Fruit fly (Drosophila melanogaster): ENCODE measurements around the gene mRpL24.

mRpL24 gene

DNA sequence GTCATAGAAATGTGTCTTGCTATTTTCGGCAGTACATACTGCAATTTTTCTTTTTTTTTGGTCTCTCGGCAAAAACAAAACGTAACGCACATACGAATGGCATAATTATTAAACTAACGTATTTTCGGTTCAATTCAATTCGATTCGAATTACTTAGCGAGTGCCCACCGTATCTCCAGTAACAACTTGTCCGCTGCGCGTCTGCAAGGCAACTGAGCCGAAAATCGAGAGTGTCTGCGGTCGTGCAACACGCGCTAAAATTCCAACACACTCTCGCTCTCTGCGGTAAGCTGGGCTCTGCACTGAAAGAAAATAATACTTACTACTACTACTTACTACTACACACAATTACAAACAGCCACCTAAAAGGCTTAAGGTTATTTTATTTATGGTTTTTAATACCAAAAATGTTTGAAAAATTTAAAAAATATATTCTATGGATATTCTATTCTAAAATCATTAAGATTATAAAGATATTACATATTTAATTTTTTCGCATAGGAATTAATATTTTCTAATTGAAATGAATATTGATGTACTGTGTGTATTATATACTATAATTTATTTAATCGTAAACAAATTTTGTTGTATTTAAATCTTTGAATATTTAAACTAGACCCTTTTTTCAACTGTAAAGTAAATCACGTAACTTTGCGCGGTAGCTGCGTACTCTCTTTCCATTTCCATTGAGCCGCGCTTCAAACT lies 38.5 kb downstream of the mRpL24 start, which contains the start of gene snsl (continued):
- TF ChIP-seq Met (GFP tag; optimal IDR thresholded peaks at IDR 0.05): peak; percentile 12
- peak; percentile 83 for TF ChIP-seq CG32006 (GFP tag; optimal IDR thresholded peaks at IDR 0.05)
- peak; percentile 82 for TF ChIP-seq CG15336 (GFP tag; IDR thresholded peaks at IDR 0.05)
- TF ChIP-seq CG6808 (GFP tag; optimal IDR thresholded peaks at IDR 0.05): peak; percentile 80
- peak; percentile 82 for TF ChIP-seq CG8632 (GFP tag; optimal IDR thresholded peaks at IDR 0.05)
- peak; percentile 28 for TF ChIP-seq CG10669 (GFP tag; optimal IDR thresholded peaks at IDR 0.05)
- peak; percentile 67 for TF ChIP-seq OdsH (GFP tag; optimal IDR thresholded peaks at IDR 0.05)
- TF ChIP-seq dsx (GFP tag; optimal IDR thresholded peaks at IDR 0.05; ENCODE audit: poor library complexity, severe bottlenecking): peak; percentile 72
- peak; percentile 82 for TF ChIP-seq CG8119 (GFP tag; IDR thresholded peaks at IDR 0.05)
- peak; percentile 6 for TF ChIP-seq CG1621 (tag; optimal IDR thresholded peaks at IDR 0.05)
- TF ChIP-seq Ets96B (tag; optimal IDR thresholded peaks at IDR 0.05): peak; percentile 70
- peak; percentile 69 for TF ChIP-seq svp (GFP tag)
- TF ChIP-seq CG9139 (GFP tag; optimal IDR thresholded peaks at IDR 0.05): peak; percentile 69
- no peak for TF ChIP-seq Hr38 (GFP tag; optimal IDR thresholded peaks at IDR 0.05)
- peak; percentile 68 for TF ChIP-seq achi (GFP tag; optimal IDR thresholded peaks at IDR 0.05)
- peak; percentile 74 for TF ChIP-seq CG10631 (GFP tag; optimal IDR thresholded peaks at IDR 0.05)
- peak; percentile 35 for TF ChIP-seq CG11762 (GFP tag; optimal IDR thresholded peaks at IDR 0.05; ENCODE audit: insufficient read depth)
- peak; percentile 80 for TF ChIP-seq CG3032 (tag; optimal IDR thresholded peaks at IDR 0.05)
- peak; percentile 63 for TF ChIP-seq Lpt (GFP tag; optimal IDR thresholded peaks at IDR 0.05)
- peak; percentile 65 for TF ChIP-seq net (GFP tag; optimal IDR thresholded peaks at IDR 0.05)
- TF ChIP-seq CG6163 (GFP tag; IDR thresholded peaks at IDR 0.05): peak; percentile 42; the same call in 1 of the 3 replicates
- TF ChIP-seq dac (GFP tag; optimal IDR thresholded peaks at IDR 0.05): peak; percentile 21
- peak; percentile 37 for TF ChIP-seq Hr39 (GFP tag; optimal IDR thresholded peaks at IDR 0.05)
- peak; percentile 11 for TF ChIP-seq CG11902 (GFP tag; optimal IDR thresholded peaks at IDR 0.05)
- peak; percentile 78 for TF ChIP-seq Blimp-1 (GFP tag; optimal IDR thresholded peaks at IDR 0.05)
- peak; percentile 69 for TF ChIP-seq spab (GFP tag; optimal IDR thresholded peaks at IDR 0.05)
- peak; percentile 39 for TF ChIP-seq fd59A (GFP tag; optimal IDR thresholded peaks at IDR 0.05)
- peak; percentile 45 for TF ChIP-seq CG4318 (GFP tag; optimal IDR thresholded peaks at IDR 0.05)
- TF ChIP-seq eg (GFP tag; IDR thresholded peaks at IDR 0.05): peak; percentile 62; the same call in 2 of the 3 replicates
- peak; percentile 65 for TF ChIP-seq acj6 (GFP tag; optimal IDR thresholded peaks at IDR 0.05)
- peak; percentile 66 for TF ChIP-seq CG3919 (GFP tag; optimal IDR thresholded peaks at IDR 0.05)
- TF ChIP-seq CG11294 (GFP tag; IDR thresholded peaks at IDR 0.05): no peak
- TF ChIP-seq CG6854 (GFP tag; optimal IDR thresholded peaks at IDR 0.05): no peak
- peak; percentile 68 for TF ChIP-seq CG6792 (GFP tag; optimal IDR thresholded peaks at IDR 0.05)
- peak; percentile 66 to 78 for TF ChIP-seq ss (GFP tag; optimal IDR thresholded peaks at IDR 0.05)
- TF ChIP-seq Gug (GFP tag; IDR thresholded peaks at IDR 0.05): no peak
- TF ChIP-seq Sox14 (GFP tag; optimal IDR thresholded peaks at IDR 0.05): no peak

DNA sequence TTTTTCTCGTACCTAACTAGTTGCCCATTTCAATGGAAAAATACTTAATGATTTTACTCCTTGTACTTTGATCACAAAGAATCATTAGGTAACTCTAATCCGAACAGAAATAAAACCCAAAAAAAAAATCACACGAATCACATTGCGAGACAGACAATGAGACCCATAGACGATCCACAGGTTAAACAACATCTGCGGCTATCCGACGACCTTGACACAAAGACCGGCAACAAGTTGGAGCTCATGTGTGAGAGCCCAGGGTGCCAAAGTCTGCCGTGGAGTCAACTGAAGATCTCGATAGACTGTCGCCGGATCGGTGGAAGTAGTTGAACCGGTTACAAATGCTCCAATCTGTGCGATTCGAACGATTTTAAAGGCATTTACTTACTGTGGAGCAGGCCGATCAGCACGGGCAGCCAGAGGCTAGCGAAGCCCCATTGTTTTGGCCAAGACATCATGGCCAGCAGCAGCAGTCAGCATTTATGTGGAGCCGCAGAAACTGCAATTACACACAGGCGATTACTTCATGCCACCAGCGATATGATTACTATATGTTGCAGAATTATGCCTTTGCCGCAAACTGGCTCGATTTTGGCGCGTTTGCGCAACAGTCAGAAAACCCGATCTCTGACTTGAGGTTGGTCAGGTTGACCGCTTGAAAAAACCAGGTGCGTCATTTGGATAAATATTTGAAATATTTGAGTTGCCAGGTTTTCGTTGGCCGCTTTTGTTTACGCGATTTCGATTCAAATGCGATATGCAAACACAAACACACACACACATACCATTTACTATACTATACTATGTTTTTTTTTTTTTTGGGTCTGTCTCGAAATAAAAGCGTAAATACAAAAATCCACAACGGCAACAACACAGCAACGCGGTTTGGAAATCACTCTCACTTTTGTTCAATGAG lies 39.5 kb downstream of the mRpL24 start:
- TF ChIP-seq fkh (GFP tag; optimal IDR thresholded peaks at IDR 0.05) (peak; percentile 61), CG8632 (GFP tag; optimal IDR thresholded peaks at IDR 0.05) (no peak), CG7368 (GFP tag; optimal IDR thresholded peaks at IDR 0.05) (no peak), lz (GFP tag; optimal IDR thresholded peaks at IDR 0.05) (no peak), Eip75B (GFP tag; optimal IDR thresholded peaks at IDR 0.05) (no peak), Blimp-1 (GFP tag; optimal IDR thresholded peaks at IDR 0.05) (no peak), esn (GFP tag; optimal IDR thresholded peaks at IDR 0.05) (no peak), svp (GFP tag) (no peak), Eip93F (GFP tag; optimal IDR thresholded peaks at IDR 0.05) (no peak), CG1621 (tag; optimal IDR thresholded peaks at IDR 0.05) (peak; percentile 55), CG31627 (GFP tag; optimal IDR thresholded peaks at IDR 0.05) (no peak), CG10669 (GFP tag; optimal IDR thresholded peaks at IDR 0.05) (no peak), CG6808 (GFP tag; optimal IDR thresholded peaks at IDR 0.05) (peak; percentile 98), OdsH (GFP tag; optimal IDR thresholded peaks at IDR 0.05) (no peak), CG15336 (GFP tag; IDR thresholded peaks at IDR 0.05) (no peak), Hr39 (GFP tag; optimal IDR thresholded peaks at IDR 0.05) (no peak), Lpt (GFP tag; optimal IDR thresholded peaks at IDR 0.05) (no peak), Hr4 (GFP tag; optimal IDR thresholded peaks at IDR 0.05) (no peak), Smox (GFP tag; optimal IDR thresholded peaks at IDR 0.05) (no peak), fd59A (GFP tag; optimal IDR thresholded peaks at IDR 0.05) (no peak), vri (GFP tag; optimal IDR thresholded peaks at IDR 0.05) (no peak)
